Fruit fly (Drosophila melanogaster): ENCODE data around the gene CG11619.
A peak's percentile ranks its signal among the peaks of the same experiment; 100 is the strongest.

The CG11619 gene

dm6 chr3L:18949137-18949536 is 39.0 kb downstream of the CG11619 start (continued):
- TF ChIP-seq lilli (GFP tag; optimal IDR thresholded peaks at IDR 0.05) (no peak), HHEX (GFP tag; optimal IDR thresholded peaks at IDR 0.05) (no peak), insv (GFP tag; optimal IDR thresholded peaks at IDR 0.05) (no peak), z (GFP tag; IDR thresholded peaks at IDR 0.05) (peak; percentile 47; the same call in 1 of the 3 replicates), CG9215 (GFP tag; IDR thresholded peaks at IDR 0.05) (no peak), croc (GFP tag; conservative IDR thresholded peaks at IDR 0.05) (no peak), CG2199 (GFP tag; IDR thresholded peaks at IDR 0.05) (0 out of 3 replicates have a peak, but pooled peaks have one; percentile 20), Dad (GFP tag; optimal IDR thresholded peaks at IDR 0.05) (no peak), CG12236 (GFP tag; optimal IDR thresholded peaks at IDR 0.05) (no peak), CG32532 (GFP tag; IDR thresholded peaks at IDR 0.05) (no peak; the same call in 1 of the 2 replicates), CG8944 (GFP tag; optimal IDR thresholded peaks at IDR 0.05) (no peak), Sry-δ (GFP tag; optimal IDR thresholded peaks at IDR 0.05) (no peak), CG4282 (GFP tag; optimal IDR thresholded peaks at IDR 0.05) (no peak), aop (GFP tag; IDR thresholded peaks at IDR 0.05) (no peak), CG16815 (GFP tag; optimal IDR thresholded peaks at IDR 0.05) (no peak), Lim3 (GFP tag; IDR thresholded peaks at IDR 0.05) (no peak), nmo (GFP tag; optimal IDR thresholded peaks at IDR 0.05) (no peak), Myb (GFP tag; optimal IDR thresholded peaks at IDR 0.05) (no peak), Nf-YB (GFP tag; optimal IDR thresholded peaks at IDR 0.05) (no peak), Hr78 (GFP tag; optimal IDR thresholded peaks at IDR 0.05) (peak in 1 of 2 experiments; percentile 24), stwl (tag; optimal IDR thresholded peaks at IDR 0.05) (peak; percentile 9), gem (tag; optimal IDR thresholded peaks at IDR 0.05) (no peak), Rfx (GFP tag; IDR thresholded peaks at IDR 0.05) (peak; percentile 28), dati (GFP tag; IDR thresholded peaks at IDR 0.05) (no peak), lola (GFP tag; optimal IDR thresholded peaks at IDR 0.05) (no peak)

dm6 chr3L:18946956-18947355 is 41.2 kb downstream of the CG11619 start:
- TF ChIP-seq onecut (GFP tag; IDR thresholded peaks at IDR 0.05): peak; percentile 47
- TF ChIP-seq Oaz (GFP tag; IDR thresholded peaks at IDR 0.05): no peak
- 0 out of 3 replicates have a peak, but pooled peaks have one; percentile 41 for TF ChIP-seq CG11456 (GFP tag; IDR thresholded peaks at IDR 0.05)
- no peak for TF ChIP-seq org-1 (GFP tag; optimal IDR thresholded peaks at IDR 0.05)
- no peak for TF ChIP-seq MTF-1 (GFP tag; optimal IDR thresholded peaks at IDR 0.05; ENCODE audit: borderline replicate concordance)
- TF ChIP-seq cg (GFP tag; optimal IDR thresholded peaks at IDR 0.05): peak; percentile 18
- peak; percentile 19 for TF ChIP-seq CG2875 (GFP tag; optimal IDR thresholded peaks at IDR 0.05)
- no peak for TF ChIP-seq vnd (GFP tag; IDR thresholded peaks at IDR 0.05; ENCODE audit: partially characterized antibody)
- peak; percentile 31; the same call in 1 of the 2 replicates for TF ChIP-seq CG32532 (GFP tag; IDR thresholded peaks at IDR 0.05)
- TF ChIP-seq ken (GFP tag; IDR thresholded peaks at IDR 0.05): 0 out of 3 replicates have a peak, but pooled peaks have one; percentile 8
- TF ChIP-seq gce (GFP tag; IDR thresholded peaks at IDR 0.05): no peak
- 0 out of 3 replicates have a peak, but pooled peaks have one; percentile 17 for TF ChIP-seq z (GFP tag; IDR thresholded peaks at IDR 0.05)
- peak; percentile 2 for TF ChIP-seq Jarid2 (GFP tag; optimal IDR thresholded peaks at IDR 0.05)
- no peak for TF ChIP-seq Sox100B (GFP tag; optimal IDR thresholded peaks at IDR 0.05)
- no peak for TF ChIP-seq CG2202 (tag; optimal IDR thresholded peaks at IDR 0.05)
- peak; percentile 43 to 55 for TF ChIP-seq Trl (optimal IDR thresholded peaks at IDR 0.05)
- no peak for TF ChIP-seq Trl (GFP tag; optimal IDR thresholded peaks at IDR 0.05)
- no peak for TF ChIP-seq disco-r (GFP tag; optimal IDR thresholded peaks at IDR 0.05)
- TF ChIP-seq CTCF (GFP tag; optimal IDR thresholded peaks at IDR 0.05): peak; percentile 15
- TF ChIP-seq Nf-YA (GFP tag; IDR thresholded peaks at IDR 0.05): peak; percentile 20; the same call in 1 of the 2 replicates
- TF ChIP-seq stwl (tag; optimal IDR thresholded peaks at IDR 0.05): peak; percentile 32
- TF ChIP-seq prd (optimal IDR thresholded peaks at IDR 0.05): no peak
- 0 out of 3 replicates have a peak, but pooled peaks have one; percentile 26 for TF ChIP-seq prd (GFP tag; IDR thresholded peaks at IDR 0.05)
- peak; percentile 48; the same call in 1 of the 3 replicates for TF ChIP-seq zfh1 (GFP tag; IDR thresholded peaks at IDR 0.05)
- TF ChIP-seq ind (GFP tag; optimal IDR thresholded peaks at IDR 0.05): no peak
- peak; percentile 54; the same call in 1 of the 2 replicates for TF ChIP-seq CG10321 (GFP tag; IDR thresholded peaks at IDR 0.05)
- no peak for TF ChIP-seq Spps (tag; optimal IDR thresholded peaks at IDR 0.05)
- TF ChIP-seq crol (GFP tag; IDR thresholded peaks at IDR 0.05): peak; percentile 28; the same call in 1 of the 2 replicates
- 0 out of 2 replicates have a peak, but pooled peaks have one; percentile 28 for TF ChIP-seq stc (GFP tag; IDR thresholded peaks at IDR 0.05)
